Worm (Caenorhabditis elegans) whole organism, L3 larva: ENCODE data around the gene C38C6.3.
A peak's percentile ranks its signal among the peaks of the same experiment; 100 is the strongest.

Source experiments
- R02D3.7 ChIP-seq: fragments of 150-350 bp; optimal IDR thresholded peaks from 2 replicates; lab custom pipeline; 2014; ENCODE audit warnings: missing biosample characterization, missing genetic modification characterization
- ceh-28 ChIP-seq: fragments of 150-350 bp; optimal IDR thresholded peaks from 2 replicates; lab custom pipeline; 2014; ENCODE audit warnings: missing biosample characterization, missing genetic modification reagents, missing genetic modification characterization
- egl-27 ChIP-seq: sonication (generic microtip); optimal IDR thresholded peaks from 4 replicates; lab custom pipeline; 2017; ENCODE audit warnings: missing biosample characterization, missing genetic modification reagents, missing genetic modification characterization
- egl-5 ChIP-seq: fragments of 150-350 bp; optimal IDR thresholded peaks from 2 replicates; lab custom pipeline; 2017; ENCODE audit warnings: missing biosample characterization, missing genetic modification reagents, missing genetic modification characterization, inconsistent platforms
- elt-3 ChIP-seq, 3 experiments: fragments of 150-350 bp in 1 of 3; sonication (generic microtip) in 2 of 3; optimal IDR thresholded peaks; 2 replicates in 2 of 3; 4 replicates in 1 of 3; lab custom pipeline; 2014 to 2017; ENCODE audit warnings: missing biosample characterization in 3 of 3, missing genetic modification characterization in 3 of 3
- fos-1 ChIP-seq: fragments of 150-350 bp; optimal IDR thresholded peaks from 2 replicates; lab custom pipeline; 2014; ENCODE audit warnings: missing biosample characterization, missing genetic modification characterization
- hmg-11 ChIP-seq: sonication (generic microtip); optimal IDR thresholded peaks from 2 replicates; lab custom pipeline; 2016; ENCODE audit warnings: missing genetic modification characterization, missing compliant biosample characterization
- lin-39 ChIP-seq: fragments of 150-350 bp; optimal IDR thresholded peaks from 2 replicates; lab custom pipeline; 2018; ENCODE audit warnings: missing biosample characterization, missing genetic modification reagents, missing genetic modification characterization
- nfya-1 ChIP-seq: sonication (generic microtip); optimal IDR thresholded peaks from 2 replicates; lab custom pipeline; 2017; ENCODE audit warnings: missing genetic modification characterization, mild to moderate bottlenecking, missing compliant biosample characterization, antibody characterized with exemption, moderate library complexity; ENCODE audit not compliant: insufficient read depth
- nhr-12 ChIP-seq: fragments of 150-350 bp; optimal IDR thresholded peaks from 2 replicates; lab custom pipeline; 2014; ENCODE audit warnings: missing biosample characterization, missing genetic modification characterization
- nhr-23 ChIP-seq: fragments of 150-350 bp; optimal IDR thresholded peaks from 2 replicates; lab custom pipeline; 2014; ENCODE audit warnings: missing biosample characterization, missing genetic modification reagents, missing genetic modification characterization
- nhr-237 ChIP-seq: fragments of 150-350 bp; optimal IDR thresholded peaks from 2 replicates; lab custom pipeline; 2014; ENCODE audit warnings: missing biosample characterization, missing genetic modification characterization
- nhr-25 ChIP-seq: sonication (generic microtip); optimal IDR thresholded peaks from 2 replicates; lab custom pipeline; 2017; ENCODE audit warnings: missing biosample characterization, missing genetic modification characterization
- nhr-28 ChIP-seq: fragments of 150-350 bp; optimal IDR thresholded peaks from 2 replicates; lab custom pipeline; 2014; ENCODE audit warnings: missing biosample characterization, missing genetic modification characterization
- nhr-43 ChIP-seq: sonication (generic microtip); optimal IDR thresholded peaks from 2 replicates; lab custom pipeline; 2016; ENCODE audit warnings: mild to moderate bottlenecking, missing genetic modification characterization, missing compliant biosample characterization; ENCODE audit not compliant: poor library complexity, severe bottlenecking
- nhr-67 ChIP-seq: fragments of 150-350 bp; optimal IDR thresholded peaks from 2 replicates; lab custom pipeline; 2014; ENCODE audit warnings: missing biosample characterization, missing genetic modification characterization
- nhr-77 ChIP-seq: fragments of 150-350 bp; optimal IDR thresholded peaks from 2 replicates; lab custom pipeline; 2014; ENCODE audit warnings: missing biosample characterization, missing genetic modification characterization
- pha-4 ChIP-seq: fragments of 150-350 bp; optimal IDR thresholded peaks from 2 replicates; lab custom pipeline; 2014; ENCODE audit warnings: missing biosample characterization, missing genetic modification reagents, missing genetic modification characterization
- snpc-4 ChIP-seq: fragments of 150-350 bp; optimal IDR thresholded peaks from 2 replicates; lab custom pipeline; 2014; ENCODE audit warnings: missing biosample characterization, missing genetic modification characterization
- unc-39 ChIP-seq: sonication (generic microtip); optimal IDR thresholded peaks from 4 replicates; lab custom pipeline; 2017; ENCODE audit warnings: missing biosample characterization, missing genetic modification characterization

C38C6.3 gene

ce11 chrII:14668608-14669007, 35.7 kb downstream of the C38C6.3 start:
- TF ChIP-seq pha-4 (tag; lab: Kevin White, UChicago) (peak; percentile 71), nhr-237 (tag; lab: Kevin White, UChicago) (no peak), ceh-28 (tag; lab: Kevin White, UChicago) (no peak), fos-1 (tag; lab: Kevin White, UChicago) (no peak)

- no peak for TF ChIP-seq nhr-25 (tag; lab: Kevin White, UChicago)
- TF ChIP-seq lin-39 (tag; lab: Kevin White, UChicago), result peak; percentile 22
These were observed 37.3 kb downstream of the C38C6.3 start for ce11 chrII:14670175-14670574.

- TF ChIP-seq R02D3.7 (tag; lab: Kevin White, UChicago), result no peak
- peak; percentile 60 for TF ChIP-seq egl-5 (tag; lab: Kevin White, UChicago)
- TF ChIP-seq lin-39 (tag; lab: Kevin White, UChicago), result peak; percentile 2
These were observed 39.2 kb downstream of the C38C6.3 start for ce11 chrII:14672095-14672494.

ce11 chrII:14673636-14674035, 40.7 kb downstream of the C38C6.3 start:
- TF ChIP-seq nhr-25 (tag; lab: Kevin White, UChicago), result peak; percentile 40
- peak; percentile 17 for TF ChIP-seq nhr-23
- TF ChIP-seq nhr-43, result no peak

- TF ChIP-seq egl-27 (tag; lab: Kevin White, UChicago) (no peak), nhr-23 (peak; percentile 27)
These were observed 45.2 kb downstream of the C38C6.3 start, which contains the start of gene hhat-1 for ce11 chrII:14678157-14678556. TSS of gene hhat-1 (plus strand) at chrII:14678457.

- TF ChIP-seq nfya-1 (tag; lab: Kevin White, UChicago), result no peak
- no peak for TF ChIP-seq hmg-11 (tag; lab: Kevin White, UChicago)
- no peak for TF ChIP-seq nhr-77 (tag; lab: Kevin White, UChicago)
- no peak for TF ChIP-seq elt-3 (tag; optimal IDR thresholded peaks at IDR 0.05; lab: Kevin White, UChicago)
- TF ChIP-seq lin-39 (tag; lab: Kevin White, UChicago), result no peak
- TF ChIP-seq unc-39 (tag; lab: Kevin White, UChicago), result no peak
- no peak for TF ChIP-seq nhr-43
- no peak for TF ChIP-seq nhr-67 (tag; lab: Kevin White, UChicago)
- TF ChIP-seq egl-5 (tag; lab: Kevin White, UChicago), result no peak
- no peak for TF ChIP-seq snpc-4 (tag; lab: Kevin White, UChicago)
- TF ChIP-seq nhr-12 (tag; lab: Kevin White, UChicago), result no peak
- no peak for TF ChIP-seq nhr-28 (tag; lab: Kevin White, UChicago)
- TF ChIP-seq, all 47 proteins: peak for 0
These were observed 50.7 kb downstream of the C38C6.3 start for ce11 chrII:14683646-14684045.
